Fruit fly (Drosophila melanogaster) whole organism, embryonic: Measurements from ENCODE around the gene Send1.

Experiments used
- Antp ChIP-seq: fragments of 200-800 bp; sonication (Bioruptor generic); optimal IDR thresholded peaks from 3 replicates; lab custom pipeline; 2016; ENCODE audit warnings: missing biosample characterization, missing genetic modification characterization
- Atf-2 ChIP-seq: fragments of 200-800 bp; sonication (Bioruptor generic); optimal IDR thresholded peaks from 2 replicates; lab custom pipeline; 2016; ENCODE audit warnings: missing biosample characterization, missing genetic modification characterization
- Bteb2 ChIP-seq: fragments of 200-800 bp; sonication (Bioruptor generic); optimal IDR thresholded peaks from 2 replicates; lab custom pipeline; 2016; ENCODE audit warnings: missing biosample characterization, missing genetic modification characterization
- CG10431 ChIP-seq: fragments of 200-800 bp; sonication (Bioruptor generic); optimal IDR thresholded peaks from 3 replicates; lab custom pipeline; 2018; ENCODE audit warnings: missing biosample characterization, mild to moderate bottlenecking, missing genetic modification characterization
- CG10959 ChIP-seq: fragments of 200-800 bp; sonication (Bioruptor generic); IDR thresholded peaks from 2 replicates; pipeline ENCODE4 v1.3.6; 2022; ENCODE audit warnings: missing biosample characterization, missing genetic modification characterization
- CG11085 ChIP-seq: fragments of 200-800 bp; sonication (Bioruptor generic); IDR thresholded peaks from 2 replicates; pipeline ENCODE4 v1.3.6; 2022; ENCODE audit warnings: missing biosample characterization, missing genetic modification characterization
- CG11247 ChIP-seq: fragments of 200-800 bp; sonication (Bioruptor generic); IDR thresholded peaks from 2 replicates; pipeline ENCODE4 v1.3.6; 2022; ENCODE audit warnings: missing biosample characterization, missing genetic modification characterization
- CG13624 ChIP-seq: fragments of 200-800 bp; sonication (Bioruptor generic); optimal IDR thresholded peaks from 2 replicates; lab custom pipeline; 2016; ENCODE audit warnings: missing biosample characterization, missing genetic modification characterization
- CG13894 ChIP-seq: fragments of 200-800 bp; sonication (Bioruptor generic); optimal IDR thresholded peaks from 3 replicates; lab custom pipeline; 2018; ENCODE audit warnings: missing biosample characterization, mild to moderate bottlenecking, missing genetic modification characterization, moderate library complexity
- CG14014 ChIP-seq: fragments of 200-800 bp; sonication (Bioruptor generic); IDR thresholded peaks from 2 replicates; pipeline ENCODE4 v1.3.6; 2022; ENCODE audit warnings: missing biosample characterization, missing genetic modification characterization
- CG15011 ChIP-seq: fragments of 200-800 bp; sonication (Bioruptor generic); optimal IDR thresholded peaks from 3 replicates; lab custom pipeline; 2018; ENCODE audit warnings: missing biosample characterization, mild to moderate bottlenecking, missing genetic modification characterization
- CG15601 ChIP-seq: fragments of 200-800 bp; sonication (Bioruptor generic); optimal IDR thresholded peaks from 3 replicates; lab custom pipeline; 2019; ENCODE audit warnings: missing biosample characterization, mild to moderate bottlenecking, missing genetic modification characterization, moderate library complexity
- CG32532 ChIP-seq: fragments of 200-800 bp; sonication (Bioruptor generic); IDR thresholded peaks from 2 replicates; pipeline ENCODE4 v1.3.6; 2022; ENCODE audit warnings: missing biosample characterization, missing genetic modification characterization
- CG33213 ChIP-seq: fragments of 200-800 bp; sonication (Bioruptor generic); optimal IDR thresholded peaks from 3 replicates; lab custom pipeline; 2016; ENCODE audit warnings: missing biosample characterization, missing genetic modification characterization
- CG3726 ChIP-seq: fragments of 200-800 bp; sonication (Bioruptor generic); IDR thresholded peaks from 3 replicates; pipeline ENCODE4, ENCODE4 v1.3.6; 2022; ENCODE audit warnings: missing biosample characterization, missing genetic modification characterization
- CG4282 ChIP-seq: fragments of 200-800 bp; sonication (Bioruptor generic); optimal IDR thresholded peaks from 2 replicates; lab custom pipeline; 2016; ENCODE audit warnings: missing biosample characterization, missing genetic modification characterization
- CG4360 ChIP-seq: fragments of 200-800 bp; sonication (Bioruptor generic); IDR thresholded peaks from 2 replicates; pipeline ENCODE4 v1.3.6; 2022; ENCODE audit warnings: missing biosample characterization, missing genetic modification characterization
- CG4854 ChIP-seq: fragments of 200-800 bp; sonication (Bioruptor generic); optimal IDR thresholded peaks from 2 replicates; lab custom pipeline; 2016; ENCODE audit warnings: missing biosample characterization, missing genetic modification characterization, inconsistent platforms
- CG7372 ChIP-seq: fragments of 200-800 bp; sonication (Bioruptor generic); IDR thresholded peaks from 2 replicates; pipeline ENCODE4 v1.3.6; 2022; ENCODE audit warnings: missing biosample characterization, missing genetic modification characterization
- CG7963 ChIP-seq: fragments of 200-800 bp; sonication (Bioruptor generic); IDR thresholded peaks from 3 replicates; pipeline ENCODE4 v1.3.6; 2022; ENCODE audit warnings: missing biosample characterization, missing genetic modification characterization; ENCODE audit not compliant: partially characterized antibody
- CG8478 ChIP-seq: fragments of >200 bp; optimal IDR thresholded peaks from 2 replicates; lab custom pipeline; 2018
- CG9437 ChIP-seq: fragments of 200-800 bp; sonication (Bioruptor generic); optimal IDR thresholded peaks from 2 replicates; lab custom pipeline; 2018; ENCODE audit warnings: missing biosample characterization, mild to moderate bottlenecking, missing genetic modification characterization
- Chrac-16 ChIP-seq: fragments of 200-800 bp; sonication (Bioruptor generic); optimal IDR thresholded peaks from 3 replicates; lab custom pipeline; 2016; ENCODE audit warnings: missing biosample characterization, missing genetic modification characterization
- D19B ChIP-seq: fragments of 200-800 bp; sonication (Bioruptor generic); optimal IDR thresholded peaks from 2 replicates; lab custom pipeline; 2017; ENCODE audit warnings: missing biosample characterization, mild to moderate bottlenecking, missing genetic modification characterization
- Dad ChIP-seq: fragments of 200-800 bp; sonication (Bioruptor generic); optimal IDR thresholded peaks from 3 replicates; lab custom pipeline; 2016; ENCODE audit warnings: missing biosample characterization, missing genetic modification characterization
- Dek ChIP-seq: fragments of 200-800 bp; sonication (Bioruptor generic); optimal IDR thresholded peaks from 3 replicates; lab custom pipeline; 2019; ENCODE audit warnings: missing biosample characterization, mild to moderate bottlenecking, missing genetic modification characterization, moderate library complexity
- Gsc ChIP-seq: fragments of 200-800 bp; sonication (Bioruptor generic); IDR thresholded peaks from 2 replicates; pipeline ENCODE4 v1.3.6; 2022; ENCODE audit warnings: missing biosample characterization, missing genetic modification characterization
- HHEX ChIP-seq: fragments of 200-800 bp; sonication (Bioruptor generic); optimal IDR thresholded peaks from 3 replicates; lab custom pipeline; 2017; ENCODE audit warnings: missing biosample characterization, mild to moderate bottlenecking, missing genetic modification characterization, missing genetic modification reagents
- Lim3 ChIP-seq: fragments of 200-800 bp; sonication (Bioruptor generic); IDR thresholded peaks from 2 replicates; pipeline ENCODE4 v1.3.6; 2022; ENCODE audit warnings: missing biosample characterization, missing genetic modification characterization
- MESR4 ChIP-seq: fragments of 200-800 bp; sonication (Bioruptor generic); optimal IDR thresholded peaks from 2 replicates; lab custom pipeline; 2018; ENCODE audit warnings: missing biosample characterization, mild to moderate bottlenecking, missing genetic modification characterization, moderate library complexity
- Meics ChIP-seq: fragments of 200-800 bp; sonication (Bioruptor generic); optimal IDR thresholded peaks from 2 replicates; lab custom pipeline; 2017; ENCODE audit warnings: missing biosample characterization, mild to moderate bottlenecking, missing genetic modification characterization
- Ptx1 ChIP-seq: fragments of 200-800 bp; sonication (Bioruptor generic); IDR thresholded peaks from 2 replicates; pipeline ENCODE4 v1.3.6; 2022; ENCODE audit warnings: missing biosample characterization, missing genetic modification characterization
- Spps ChIP-seq: fragments of 200-800 bp; sonication (Bioruptor generic); optimal IDR thresholded peaks from 2 replicates; lab custom pipeline; 2018; ENCODE audit warnings: missing biosample characterization, mild to moderate bottlenecking, missing genetic modification characterization
- Stat92E ChIP-seq, 3 experiments: fragments of >200 bp in 2 of 3; fragments of 200-800 bp in 1 of 3; sonication (Bioruptor generic) in 1 of 3; optimal IDR thresholded peaks; 2 replicates each; lab custom pipeline; 2017 to 2019; ENCODE audit warnings: missing biosample characterization in 3 of 3, missing genetic modification characterization in 3 of 3, mild to moderate bottlenecking in 1 of 3, moderate library complexity in 1 of 3
- Xrp1 ChIP-seq: fragments of 200-800 bp; sonication (Bioruptor generic); IDR thresholded peaks from 2 replicates; pipeline ENCODE4 v1.3.6; 2022; ENCODE audit warnings: missing biosample characterization, missing genetic modification characterization
- ac ChIP-seq: fragments of 200-800 bp; sonication (Bioruptor generic); optimal IDR thresholded peaks from 3 replicates; lab custom pipeline; 2017; ENCODE audit warnings: missing biosample characterization, mild to moderate bottlenecking, missing genetic modification characterization
- chn ChIP-seq: fragments of 200-800 bp; sonication (Bioruptor generic); optimal IDR thresholded peaks from 2 replicates; lab custom pipeline; 2016; ENCODE audit warnings: missing biosample characterization, missing genetic modification characterization
- dmrt99B ChIP-seq: fragments of 200-800 bp; sonication (Bioruptor generic); optimal IDR thresholded peaks from 2 replicates; lab custom pipeline; 2018; ENCODE audit warnings: missing biosample characterization, mild to moderate bottlenecking, missing genetic modification characterization, moderate library complexity
- dysf ChIP-seq: fragments of 200-800 bp; sonication (Bioruptor generic); IDR thresholded peaks from 3 replicates; pipeline ENCODE4 v1.3.6; 2022; ENCODE audit warnings: missing biosample characterization, missing genetic modification characterization
- ems ChIP-seq: fragments of 200-800 bp; sonication (Bioruptor generic); optimal IDR thresholded peaks from 3 replicates; lab custom pipeline; 2016; ENCODE audit warnings: missing biosample characterization, missing genetic modification characterization
- gro ChIP-seq: fragments of 200-800 bp; sonication (Bioruptor generic); optimal IDR thresholded peaks from 2 replicates; lab custom pipeline; 2016; ENCODE audit warnings: missing biosample characterization, missing genetic modification characterization
- jigr1 ChIP-seq: fragments of 200-800 bp; sonication (Bioruptor generic); IDR thresholded peaks from 3 replicates; pipeline ENCODE4 v1.3.6; 2022; ENCODE audit warnings: missing biosample characterization, missing genetic modification characterization
- kah ChIP-seq: fragments of 200-800 bp; sonication (Bioruptor generic); optimal IDR thresholded peaks from 2 replicates; lab custom pipeline; 2018; ENCODE audit warnings: missing biosample characterization, mild to moderate bottlenecking, missing genetic modification characterization
- ken ChIP-seq: fragments of 200-800 bp; sonication (Bioruptor generic); IDR thresholded peaks from 3 replicates; pipeline ENCODE4 v1.3.6; 2022; ENCODE audit warnings: missing biosample characterization, missing genetic modification characterization
- lmd ChIP-seq: fragments of 200-800 bp; sonication (Bioruptor generic); IDR thresholded peaks from 2 replicates; pipeline ENCODE4 v1.3.6; 2022; ENCODE audit warnings: missing biosample characterization, missing genetic modification characterization
- mld ChIP-seq: fragments of 200-800 bp; sonication (Bioruptor generic); IDR thresholded peaks from 3 replicates; pipeline ENCODE4 v1.3.6; 2022; ENCODE audit warnings: missing biosample characterization, missing genetic modification characterization; ENCODE audit not compliant: partially characterized antibody
- repo ChIP-seq: fragments of 200-800 bp; sonication (Bioruptor generic); optimal IDR thresholded peaks from 2 replicates; lab custom pipeline; 2016; ENCODE audit warnings: missing biosample characterization, missing genetic modification characterization
- row ChIP-seq: fragments of 200-800 bp; sonication (Bioruptor generic); IDR thresholded peaks from 3 replicates; pipeline ENCODE4 v1.3.6; 2022; ENCODE audit warnings: missing biosample characterization, missing genetic modification characterization
- sd ChIP-seq: fragments of 200-800 bp; sonication (Bioruptor generic); optimal IDR thresholded peaks from 3 replicates; lab custom pipeline; 2018; ENCODE audit warnings: missing biosample characterization, mild to moderate bottlenecking, missing genetic modification characterization, moderate library complexity
- tio ChIP-seq: fragments of 200-800 bp; sonication (Bioruptor generic); optimal IDR thresholded peaks from 2 replicates; lab custom pipeline; 2017; ENCODE audit warnings: missing biosample characterization, missing genetic modification characterization, inconsistent platforms
- usp ChIP-seq: fragments of >200 bp; optimal IDR thresholded peaks from 2 replicates; lab custom pipeline; 2017; ENCODE audit warnings: missing biosample characterization, missing genetic modification characterization
- zf30C ChIP-seq: fragments of 200-800 bp; sonication (Bioruptor generic); optimal IDR thresholded peaks from 3 replicates; lab custom pipeline; 2018; ENCODE audit warnings: missing biosample characterization, mild to moderate bottlenecking, missing genetic modification characterization

Send1 gene

dm6 chr2L:2227316-2227715 is 27.5 kb downstream of the Send1 start (continued):
- TF ChIP-seq CG10431 (GFP tag; lab: Kevin White, UChicago): no peak
- peak; percentile 33; the same call in 1 of the 2 replicates for TF ChIP-seq Xrp1 (GFP tag; lab: Robert Waterston, UW)
- peak; percentile 72 for TF ChIP-seq dmrt99B (tag; lab: Kevin White, UChicago)
- TF ChIP-seq Atf-2 (GFP tag; lab: Kevin White, UChicago): peak; percentile 2
- no peak for TF ChIP-seq Bteb2 (GFP tag; lab: Kevin White, UChicago)
- no peak for TF ChIP-seq CG13894 (tag; lab: Kevin White, UChicago)
- no peak for TF ChIP-seq CG33213 (GFP tag; lab: Kevin White, UChicago)
- TF ChIP-seq CG10959: no peak
- no peak for TF ChIP-seq CG7372 (GFP tag; lab: Robert Waterston, UW)
- TF ChIP-seq Ptx1 (GFP tag; lab: Robert Waterston, UW): peak; percentile 66
- TF ChIP-seq CG4854: no peak
- TF ChIP-seq lmd (GFP tag; lab: Robert Waterston, UW): peak; percentile 29; the same call in 1 of the 2 replicates
- no peak for TF ChIP-seq Spps (tag; lab: Kevin White, UChicago)
- no peak for TF ChIP-seq D19B
- peak; percentile 38 for TF ChIP-seq Antp (GFP tag; lab: Kevin White, UChicago)
- TF ChIP-seq Dek (tag; lab: Kevin White, UChicago): no peak
- TF ChIP-seq row (GFP tag; lab: Robert Waterston, UW): peak; percentile 56
- no peak for TF ChIP-seq MESR4 (GFP tag; lab: Kevin White, UChicago)
- TF ChIP-seq ac: no peak
- TF ChIP-seq Chrac-16 (GFP tag; lab: Kevin White, UChicago): peak; percentile 31
- no peak for TF ChIP-seq CG4282
- no peak for TF ChIP-seq jigr1 (GFP tag; lab: Robert Waterston, UW)
- TF ChIP-seq Lim3 (GFP tag; lab: Robert Waterston, UW): peak; percentile 18; the same call in 1 of the 2 replicates
- TF ChIP-seq mld (GFP tag; lab: Robert Waterston, UW): no peak
- no peak for TF ChIP-seq sd
- no peak for TF ChIP-seq usp (GFP tag; lab: Kevin White, UChicago)
- TF ChIP-seq zf30C: no peak
- TF ChIP-seq CG11247 (GFP tag; lab: Robert Waterston, UW): peak; percentile 26; the same call in 1 of the 2 replicates
- TF ChIP-seq gro (GFP tag; lab: Kevin White, UChicago): no peak
- no peak for TF ChIP-seq CG4360 (GFP tag; lab: Robert Waterston, UW)
- peak; percentile 4 for TF ChIP-seq CG15601
- 0 out of 3 replicates have a peak, but pooled peaks have one; percentile 38 for TF ChIP-seq CG3726
- TF ChIP-seq Gsc (GFP tag; lab: Robert Waterston, UW): no peak
- peak; percentile 29; the same call in 1 of the 2 replicates for TF ChIP-seq CG32532 (GFP tag; lab: Robert Waterston, UW)
- no peak for TF ChIP-seq ems (GFP tag; lab: Kevin White, UChicago)
- TF ChIP-seq Dad: no peak
- TF ChIP-seq dysf (GFP tag; lab: Robert Waterston, UW): peak; percentile 69
- no peak for TF ChIP-seq CG13624 (GFP tag; lab: Kevin White, UChicago)
- TF ChIP-seq CG11085 (GFP tag; lab: Robert Waterston, UW): no peak
- TF ChIP-seq ken (GFP tag; lab: Robert Waterston, UW): 0 out of 3 replicates have a peak, but pooled peaks have one; percentile 3
- TF ChIP-seq CG15011 (GFP tag; lab: Kevin White, UChicago): no peak
- TF ChIP-seq CG8478 (lab: Kevin White, UChicago): no peak
- TF ChIP-seq CG9437 (GFP tag; lab: Kevin White, UChicago): peak; percentile 19
- peak; percentile 18 for TF ChIP-seq chn (GFP tag; lab: Kevin White, UChicago)
- TF ChIP-seq tio (GFP tag; lab: Kevin White, UChicago): no peak
- TF ChIP-seq CG7963 (GFP tag; lab: Robert Waterston, UW): no peak
- no peak for TF ChIP-seq repo (GFP tag; lab: Kevin White, UChicago)
- peak; percentile 2 for TF ChIP-seq kah (GFP tag; lab: Kevin White, UChicago)
- TF ChIP-seq CG14014 (GFP tag; lab: Robert Waterston, UW): peak; percentile 53; the same call in 1 of the 2 replicates
- peak; percentile 27 for TF ChIP-seq Meics
- peak; percentile 5 for TF ChIP-seq HHEX
- TF ChIP-seq Stat92E (GFP tag; optimal IDR thresholded peaks at IDR 0.05; lab: Kevin White, UChicago): no peak
